Fruit fly (Drosophila melanogaster) whole organism, embryonic: ENCODE data around the gene neur.

Experiments
- Aef1 ChIP-seq: fragments of 200-800 bp; sonication (Bioruptor generic); IDR thresholded peaks from 3 replicates; pipeline ENCODE4 v1.3.6; 2022; ENCODE audit warnings: missing biosample characterization, missing genetic modification characterization
- Atf6 ChIP-seq: fragments of 200-800 bp; sonication (Bioruptor generic); IDR thresholded peaks from 2 replicates; pipeline ENCODE4 v1.3.6; 2022; ENCODE audit warnings: missing biosample characterization, missing genetic modification characterization
- CG10267 ChIP-seq: fragments of 200-800 bp; sonication (Bioruptor generic); optimal IDR thresholded peaks from 2 replicates; lab custom pipeline; 2018; ENCODE audit warnings: missing biosample characterization, mild to moderate bottlenecking, missing genetic modification characterization, moderate library complexity
- CG10274 ChIP-seq: fragments of 200-800 bp; sonication (Bioruptor generic); optimal IDR thresholded peaks from 3 replicates; lab custom pipeline; 2017; ENCODE audit warnings: missing biosample characterization, mild to moderate bottlenecking, missing genetic modification characterization
- CG10979 ChIP-seq: fragments of 200-800 bp; sonication (Bioruptor generic); optimal IDR thresholded peaks from 2 replicates; lab custom pipeline; 2018; ENCODE audit warnings: missing biosample characterization, mild to moderate bottlenecking, missing genetic modification characterization, moderate library complexity
- CG12104 ChIP-seq: fragments of 200-800 bp; sonication (Bioruptor generic); optimal IDR thresholded peaks from 3 replicates; lab custom pipeline; 2016; ENCODE audit warnings: missing biosample characterization, missing genetic modification characterization
- CG12391 ChIP-seq: fragments of 200-800 bp; sonication (Bioruptor generic); optimal IDR thresholded peaks from 3 replicates; lab custom pipeline; 2018; ENCODE audit warnings: missing biosample characterization, mild to moderate bottlenecking, missing genetic modification characterization, moderate library complexity
- CG13894 ChIP-seq: fragments of 200-800 bp; sonication (Bioruptor generic); optimal IDR thresholded peaks from 3 replicates; lab custom pipeline; 2018; ENCODE audit warnings: missing biosample characterization, mild to moderate bottlenecking, missing genetic modification characterization, moderate library complexity
- CG14050 ChIP-seq: fragments of 200-800 bp; sonication (Bioruptor generic); IDR thresholded peaks from 3 replicates; pipeline ENCODE4 v1.3.6; 2022; ENCODE audit warnings: missing biosample characterization, missing genetic modification characterization
- CG14667 ChIP-seq: fragments of 200-800 bp; sonication (Bioruptor generic); IDR thresholded peaks from 2 replicates; pipeline ENCODE4 v1.3.6; 2022; ENCODE audit warnings: missing biosample characterization, missing genetic modification characterization
- CG15479 ChIP-seq: fragments of 200-800 bp; sonication (Bioruptor generic); optimal IDR thresholded peaks from 3 replicates; lab custom pipeline; 2019; ENCODE audit warnings: missing biosample characterization, mild to moderate bottlenecking, missing genetic modification characterization, moderate library complexity
- CG15696 ChIP-seq: fragments of 200-800 bp; sonication (Bioruptor generic); optimal IDR thresholded peaks from 2 replicates; lab custom pipeline; 2019; ENCODE audit warnings: missing biosample characterization, mild to moderate bottlenecking, missing genetic modification characterization, moderate library complexity
- CG1647 ChIP-seq: fragments of 200-800 bp; sonication (Bioruptor generic); optimal IDR thresholded peaks from 3 replicates; lab custom pipeline; 2016; ENCODE audit warnings: missing biosample characterization, missing genetic modification characterization
- CG16815 ChIP-seq: fragments of 200-800 bp; sonication (Bioruptor generic); optimal IDR thresholded peaks from 3 replicates; lab custom pipeline; 2017; ENCODE audit warnings: missing biosample characterization, mild to moderate bottlenecking, missing genetic modification characterization
- CG17186 ChIP-seq: fragments of 200-800 bp; sonication (Bioruptor generic); optimal IDR thresholded peaks from 3 replicates; lab custom pipeline; 2017; ENCODE audit warnings: missing biosample characterization, missing genetic modification reagents, missing genetic modification characterization
- CG1792 ChIP-seq: fragments of 200-800 bp; sonication (Bioruptor generic); optimal IDR thresholded peaks from 2 replicates; lab custom pipeline; 2016; ENCODE audit warnings: missing biosample characterization, missing genetic modification characterization
- CG18262 ChIP-seq: fragments of 200-800 bp; optimal IDR thresholded peaks from 3 replicates; lab custom pipeline; 2019; ENCODE audit warnings: missing biosample characterization, mild to moderate bottlenecking, missing genetic modification characterization, moderate library complexity
- CG18619 ChIP-seq: fragments of 200-800 bp; sonication (Bioruptor generic); optimal IDR thresholded peaks from 3 replicates; lab custom pipeline; 2017; ENCODE audit warnings: missing biosample characterization, mild to moderate bottlenecking, missing genetic modification characterization
- CG31224 ChIP-seq: fragments of 200-800 bp; sonication (Bioruptor generic); IDR thresholded peaks from 2 replicates; pipeline ENCODE4 v1.3.6; 2022; ENCODE audit warnings: missing biosample characterization, missing genetic modification characterization
- CG3163 ChIP-seq: fragments of 200-800 bp; sonication (Bioruptor generic); optimal IDR thresholded peaks from 3 replicates; lab custom pipeline; 2016; ENCODE audit warnings: missing biosample characterization, missing genetic modification characterization
- CG4820 ChIP-seq: fragments of 200-800 bp; sonication (Bioruptor generic); optimal IDR thresholded peaks from 3 replicates; lab custom pipeline; 2016; ENCODE audit warnings: missing biosample characterization, missing genetic modification characterization
- CG8388 ChIP-seq: fragments of 200-800 bp; sonication (Bioruptor generic); optimal IDR thresholded peaks from 2 replicates; lab custom pipeline; 2019; ENCODE audit warnings: missing biosample characterization, mild to moderate bottlenecking, missing genetic modification characterization, moderate library complexity
- CG9727 ChIP-seq: fragments of 200-800 bp; sonication (Bioruptor generic); optimal IDR thresholded peaks from 3 replicates; lab custom pipeline; 2017; ENCODE audit warnings: missing biosample characterization, mild to moderate bottlenecking, missing genetic modification characterization
- CrebB ChIP-seq: fragments of 200-800 bp; sonication (Bioruptor generic); optimal IDR thresholded peaks from 3 replicates; lab custom pipeline; 2018; ENCODE audit warnings: missing biosample characterization, mild to moderate bottlenecking, missing genetic modification characterization
- D19B ChIP-seq: fragments of 200-800 bp; sonication (Bioruptor generic); optimal IDR thresholded peaks from 2 replicates; lab custom pipeline; 2017; ENCODE audit warnings: missing biosample characterization, mild to moderate bottlenecking, missing genetic modification characterization
- Ets97D ChIP-seq: fragments of 200-800 bp; sonication (Bioruptor generic); optimal IDR thresholded peaks from 3 replicates; lab custom pipeline; 2016; ENCODE audit warnings: missing biosample characterization, missing genetic modification characterization
- H2.0 ChIP-seq: fragments of 200-800 bp; sonication (Bioruptor generic); IDR thresholded peaks from 2 replicates; pipeline ENCODE4 v1.3.6; 2022; ENCODE audit warnings: missing biosample characterization, missing genetic modification characterization
- Hey ChIP-seq: fragments of 200-800 bp; sonication (Bioruptor generic); optimal IDR thresholded peaks from 3 replicates; lab custom pipeline; 2018; ENCODE audit warnings: missing biosample characterization, mild to moderate bottlenecking, missing genetic modification characterization
- Lpt ChIP-seq: fragments of >200 bp; optimal IDR thresholded peaks from 2 replicates; lab custom pipeline; 2018; ENCODE audit warnings: missing biosample characterization, missing genetic modification characterization
- Neu2 ChIP-seq: fragments of 200-800 bp; sonication (Bioruptor generic); optimal IDR thresholded peaks from 3 replicates; lab custom pipeline; 2016; ENCODE audit warnings: missing biosample characterization, missing genetic modification characterization, borderline replicate concordance
- Side ChIP-seq: fragments of 200-800 bp; sonication (Bioruptor generic); optimal IDR thresholded peaks from 2 replicates; lab custom pipeline; 2016; ENCODE audit warnings: missing biosample characterization, missing genetic modification characterization
- Tbp ChIP-seq: fragments of >200 bp; optimal IDR thresholded peaks from 2 replicates; lab custom pipeline; 2018; ENCODE audit warnings: missing biosample characterization, missing genetic modification characterization
- bsh ChIP-seq, 2 experiments: fragments of 200-800 bp; sonication (Bioruptor generic); optimal IDR thresholded peaks; 2 replicates each; lab custom pipeline; 2017 to 2018; ENCODE audit warnings: mild to moderate bottlenecking in 2 of 2, missing biosample characterization in 2 of 2, missing genetic modification characterization in 2 of 2, moderate library complexity in 1 of 2
- btn ChIP-seq: fragments of 200-800 bp; sonication (Bioruptor generic); optimal IDR thresholded peaks from 2 replicates; lab custom pipeline; 2016; ENCODE audit warnings: missing biosample characterization, missing genetic modification characterization
- cwo ChIP-seq: fragments of 200-800 bp; sonication (Bioruptor generic); optimal IDR thresholded peaks from 3 replicates; lab custom pipeline; 2017; ENCODE audit warnings: missing biosample characterization, missing genetic modification characterization, mild to moderate bottlenecking, moderate library complexity, missing genetic modification reagents
- dpn ChIP-seq, 2 experiments: fragments of 200-800 bp; sonication (Bioruptor generic); optimal IDR thresholded peaks; 3 replicates each; lab custom pipeline; 2016; ENCODE audit warnings: missing biosample characterization in 2 of 2, missing genetic modification characterization in 2 of 2
- fd96Cb ChIP-seq: fragments of 200-800 bp; sonication (Bioruptor generic); optimal IDR thresholded peaks from 2 replicates; lab custom pipeline; 2018; ENCODE audit warnings: missing biosample characterization, mild to moderate bottlenecking, missing genetic modification characterization, moderate library complexity
- hkb ChIP-seq, 2 experiments: fragments of 200-800 bp in 1 of 2; fragments of >200 bp in 1 of 2; sonication (Bioruptor generic) in 1 of 2; IDR thresholded peaks in 1 of 2; optimal IDR thresholded peaks in 1 of 2; 2 replicates each; pipeline versions ENCODE4 v1.3.6 to Lab custom; 2017 to 2022; ENCODE audit warnings: missing biosample characterization in 1 of 2, missing genetic modification characterization in 1 of 2
- kay ChIP-seq: fragments of 200-800 bp; sonication (Bioruptor generic); optimal IDR thresholded peaks from 2 replicates; lab custom pipeline; 2016; ENCODE audit warnings: missing biosample characterization, missing genetic modification characterization
- lab ChIP-seq: fragments of 200-800 bp; sonication (Bioruptor generic); optimal IDR thresholded peaks from 3 replicates; lab custom pipeline; 2017; ENCODE audit warnings: missing biosample characterization, missing genetic modification characterization, mild to moderate bottlenecking, moderate library complexity, missing genetic modification reagents
- nmo ChIP-seq: fragments of 200-800 bp; sonication (Bioruptor generic); optimal IDR thresholded peaks from 2 replicates; lab custom pipeline; 2018; ENCODE audit warnings: missing biosample characterization, mild to moderate bottlenecking, missing genetic modification characterization, moderate library complexity
- onecut ChIP-seq: fragments of 200-800 bp; sonication (Bioruptor generic); IDR thresholded peaks from 2 replicates; pipeline ENCODE4 v1.3.6; 2022; ENCODE audit warnings: missing biosample characterization, missing genetic modification characterization
- phol ChIP-seq: fragments of 200-800 bp; sonication (Bioruptor generic); optimal IDR thresholded peaks from 3 replicates; lab custom pipeline; 2018; ENCODE audit warnings: missing biosample characterization, mild to moderate bottlenecking, missing genetic modification characterization, moderate library complexity
- repo ChIP-seq: fragments of 200-800 bp; sonication (Bioruptor generic); optimal IDR thresholded peaks from 2 replicates; lab custom pipeline; 2016; ENCODE audit warnings: missing biosample characterization, missing genetic modification characterization
- sd ChIP-seq: fragments of 200-800 bp; sonication (Bioruptor generic); optimal IDR thresholded peaks from 3 replicates; lab custom pipeline; 2018; ENCODE audit warnings: missing biosample characterization, mild to moderate bottlenecking, missing genetic modification characterization, moderate library complexity
- sisA ChIP-seq: fragments of 200-800 bp; sonication (Bioruptor generic); IDR thresholded peaks from 2 replicates; pipeline ENCODE4 v1.3.6; 2022; ENCODE audit warnings: missing biosample characterization, missing genetic modification characterization
- trh ChIP-seq: fragments of 200-800 bp; sonication (Bioruptor generic); optimal IDR thresholded peaks from 2 replicates; lab custom pipeline; 2016; ENCODE audit warnings: missing biosample characterization, missing genetic modification characterization
- tup ChIP-seq: fragments of 200-800 bp; sonication (Bioruptor generic); optimal IDR thresholded peaks from 2 replicates; lab custom pipeline; 2016; ENCODE audit warnings: missing biosample characterization, mild to moderate bottlenecking, missing genetic modification characterization, moderate library complexity

neur gene

dm6 chr3R:9047561-9048465, 8.5 kb upstream of the neur start, which contains the start of gene Rel (continued):
- TF ChIP-seq CG4820 (GFP tag; lab: Kevin White, UChicago) (peak; percentile 42), D19B (GFP tag; lab: Kevin White, UChicago) (peak; percentile 54), CG10979 (peak; percentile 74), CG14667 (no peak), CG3163 (no peak), CG1647 (GFP tag; lab: Kevin White, UChicago) (peak; percentile 15), CG15479 (no peak), Ets97D (peak; percentile 14), CG14050 (GFP tag; lab: Robert Waterston, UW) (no peak), CG10274 (GFP tag; lab: Kevin White, UChicago) (no peak), CG12391 (tag; lab: Kevin White, UChicago) (peak; percentile 89), CG15696 (tag; lab: Kevin White, UChicago) (peak; percentile 78), CG10267 (peak; percentile 74), bsh (GFP tag; optimal IDR thresholded peaks at IDR 0.05; lab: Kevin White, UChicago) (peak in 1 of 2 experiments; percentile 62), trh (GFP tag; lab: Kevin White, UChicago) (no peak), CG16815 (GFP tag; lab: Kevin White, UChicago) (peak; percentile 32), H2.0 (no peak), phol (peak; percentile 83), lab (GFP tag; lab: Kevin White, UChicago) (peak; percentile 68), cwo (GFP tag; lab: Kevin White, UChicago) (peak; percentile 62), dpn (GFP tag; optimal IDR thresholded peaks at IDR 0.05; lab: Kevin White, UChicago) (peak in 1 of 2 experiments; percentile 62), CG18262 (tag; lab: Kevin White, UChicago) (peak; percentile 88), Aef1 (GFP tag; lab: Robert Waterston, UW) (no peak), sisA (GFP tag; lab: Robert Waterston, UW) (no peak), repo (GFP tag; lab: Kevin White, UChicago) (no peak), nmo (GFP tag; lab: Kevin White, UChicago) (peak; percentile 87), Lpt (GFP tag; lab: Kevin White, UChicago) (no peak), CG9727 (GFP tag; lab: Kevin White, UChicago) (peak; percentile 81), kay (peak; percentile 82), CG31224 (GFP tag; lab: Robert Waterston, UW) (no peak), btn (GFP tag; lab: Kevin White, UChicago) (peak; percentile 37), Hey (tag; lab: Kevin White, UChicago) (no peak), CG12104 (GFP tag; lab: Kevin White, UChicago) (peak; percentile 66), sd (tag; lab: Kevin White, UChicago) (peak; percentile 96), Tbp (GFP tag; lab: Kevin White, UChicago) (no peak), onecut (GFP tag; lab: Robert Waterston, UW) (no peak), tup (no peak), Neu2 (GFP tag; lab: Kevin White, UChicago) (no peak), Atf6 (GFP tag; lab: Robert Waterston, UW) (no peak), CG1792 (no peak), Side (peak; percentile 45), hkb (optimal IDR thresholded peaks at IDR 0.05; lab: Kevin White, UChicago) (no peak), hkb (GFP tag; IDR thresholded peaks at IDR 0.05; lab: Robert Waterston, UW) (no peak), CG18619 (peak; percentile 70), CrebB (peak; percentile 67), CG17186 (GFP tag; lab: Kevin White, UChicago) (no peak), fd96Cb (tag; lab: Kevin White, UChicago) (peak; percentile 67), CG8388 (GFP tag; lab: Kevin White, UChicago) (peak; percentile 69), CG13894 (tag; lab: Kevin White, UChicago) (peak; percentile 97)
